Worm (Caenorhabditis elegans) whole organism, early embryonic: Measurements from ENCODE around the gene gnrr-4.

Experiments
- ama-1 ChIP-seq: fragments of 150-350 bp; optimal IDR thresholded peaks from 2 replicates; lab custom pipeline; 2014
- ceh-13 ChIP-seq: fragments of 200-800 bp; sonication (Bioruptor generic); optimal IDR thresholded peaks from 2 replicates; lab custom pipeline; 2018; ENCODE audit warnings: mild to moderate bottlenecking, missing genetic modification characterization, missing compliant biosample characterization
- hmg-4 ChIP-seq: fragments of 200-800 bp; sonication (Bioruptor generic); optimal IDR thresholded peaks from 2 replicates; lab custom pipeline; 2018; ENCODE audit warnings: mild to moderate bottlenecking, missing genetic modification characterization, missing compliant biosample characterization

- no peak for TF ChIP-seq ama-1
- no peak for TF ChIP-seq ceh-13
- TF ChIP-seq hmg-4 (GFP tag; lab: Kevin White, UChicago): peak; percentile 59
Measured at ce11 chrX:5763904-5764303, 20.8 kb upstream of the gnrr-4 start.
